Fruit fly (Drosophila melanogaster): ENCODE data around the gene CG15169.

CG15169 gene

DNA sequence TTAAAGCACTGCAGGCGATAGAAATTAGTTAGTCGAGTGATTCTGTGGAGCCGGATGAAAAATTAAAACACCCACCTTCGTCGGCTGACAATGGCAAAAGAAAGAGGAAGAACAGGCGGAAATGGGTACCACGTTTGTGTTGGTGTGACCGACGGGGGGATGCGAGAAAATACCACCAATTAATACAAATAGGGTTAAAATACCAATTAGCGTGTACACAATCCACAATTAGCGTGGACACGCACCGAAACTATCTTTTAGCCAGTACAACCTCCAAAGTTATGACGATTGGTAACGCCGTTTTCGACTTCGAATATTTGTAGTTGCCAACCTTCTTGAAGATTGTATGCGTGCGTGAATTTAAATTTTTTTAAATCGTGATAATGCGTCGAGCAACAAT lies 18.3 kb downstream of the CG15169 start, which contains the start of gene RpL30 (continued):
- TF ChIP-seq CG14050 (GFP tag; IDR thresholded peaks at IDR 0.05) = peak; percentile 82
- TF ChIP-seq CG12104 (GFP tag; optimal IDR thresholded peaks at IDR 0.05) = peak; percentile 91
- peak; percentile 78 for TF ChIP-seq Dip3 (GFP tag; optimal IDR thresholded peaks at IDR 0.05)
- peak; percentile 43; the same call in 1 of the 2 replicates for TF ChIP-seq CG7372 (GFP tag; IDR thresholded peaks at IDR 0.05)
- TF ChIP-seq CG43689 (GFP tag; IDR thresholded peaks at IDR 0.05) = peak; percentile 55; the same call in 1 of the 2 replicates
- peak; percentile 75 for TF ChIP-seq CG10366 (GFP tag; IDR thresholded peaks at IDR 0.05)
- TF ChIP-seq Scr (GFP tag; IDR thresholded peaks at IDR 0.05; ENCODE audit: partially characterized antibody) = peak; percentile 65
- peak; percentile 33; the same call in 1 of the 2 replicates for TF ChIP-seq inv (GFP tag; IDR thresholded peaks at IDR 0.05; ENCODE audit: partially characterized antibody)
- no peak for TF ChIP-seq cad (GFP tag; optimal IDR thresholded peaks at IDR 0.05)
- TF ChIP-seq gfzf (GFP tag; optimal IDR thresholded peaks at IDR 0.05) = peak; percentile 100
- TF ChIP-seq CG7963 (GFP tag; IDR thresholded peaks at IDR 0.05; ENCODE audit: partially characterized antibody) = 0 out of 3 replicates have a peak, but pooled peaks have one; percentile 13
- TF ChIP-seq HLH4C (GFP tag; IDR thresholded peaks at IDR 0.05; ENCODE audit: partially characterized antibody) = peak; percentile 20; the same call in 1 of the 3 replicates
- peak; percentile 50; the same call in 1 of the 2 replicates for TF ChIP-seq dimm (GFP tag; IDR thresholded peaks at IDR 0.05)
- TF ChIP-seq NC2α (GFP tag; optimal IDR thresholded peaks at IDR 0.05) = peak; percentile 91
- TF ChIP-seq Ptx1 (GFP tag; IDR thresholded peaks at IDR 0.05) = peak; percentile 78
- peak; percentile 65 for TF ChIP-seq CG8478 (optimal IDR thresholded peaks at IDR 0.05)
- no peak for TF ChIP-seq Poxn (GFP tag; IDR thresholded peaks at IDR 0.05)
- peak; percentile 94 for TF ChIP-seq CG13775 (GFP tag; optimal IDR thresholded peaks at IDR 0.05)
- TF ChIP-seq CG17328 (GFP tag; IDR thresholded peaks at IDR 0.05) = peak; percentile 92
- peak; percentile 91 for TF ChIP-seq Atf6 (GFP tag; IDR thresholded peaks at IDR 0.05)
- peak; percentile 87 for TF ChIP-seq gcm2 (GFP tag; optimal IDR thresholded peaks at IDR 0.05)
- TF ChIP-seq Chrac-16 (GFP tag; optimal IDR thresholded peaks at IDR 0.05) = peak; percentile 67
- peak; percentile 98 for TF ChIP-seq CG34376 (GFP tag; optimal IDR thresholded peaks at IDR 0.05)
- TF ChIP-seq CG8089 (GFP tag; optimal IDR thresholded peaks at IDR 0.05) = peak; percentile 92
- peak; percentile 45 for TF ChIP-seq D19A (tag; optimal IDR thresholded peaks at IDR 0.05)
- TF ChIP-seq Dbx (GFP tag; IDR thresholded peaks at IDR 0.05) = peak; percentile 94
- peak; percentile 87 for TF ChIP-seq sqz (GFP tag; optimal IDR thresholded peaks at IDR 0.05)
- peak; percentile 89 for TF ChIP-seq kni (GFP tag; optimal IDR thresholded peaks at IDR 0.05)
- TF ChIP-seq CG7271 (tag; optimal IDR thresholded peaks at IDR 0.05) = peak; percentile 95
- TF ChIP-seq CG11504 (tag; optimal IDR thresholded peaks at IDR 0.05) = peak; percentile 89
- TF ChIP-seq Sry-β (GFP tag; optimal IDR thresholded peaks at IDR 0.05) = peak; percentile 61
- TF ChIP-seq CG18476 (GFP tag; optimal IDR thresholded peaks at IDR 0.05) = peak; percentile 50
- peak; percentile 75 for TF ChIP-seq sim (GFP tag; IDR thresholded peaks at IDR 0.05)
- TF ChIP-seq tin (GFP tag; optimal IDR thresholded peaks at IDR 0.05) = peak; percentile 80
- TF ChIP-seq dan (GFP tag; IDR thresholded peaks at IDR 0.05) = no peak
- TF ChIP-seq dpn (GFP tag; optimal IDR thresholded peaks at IDR 0.05) = peak; percentile 81 to 93
- peak; percentile 64 for TF ChIP-seq CG14441 (GFP tag; IDR thresholded peaks at IDR 0.05)
- peak; percentile 56 for TF ChIP-seq Tbp (GFP tag; optimal IDR thresholded peaks at IDR 0.05)
- peak; percentile 58 for TF ChIP-seq Neu2 (GFP tag; optimal IDR thresholded peaks at IDR 0.05; ENCODE audit: borderline replicate concordance)
- TF ChIP-seq CG6791 (GFP tag; IDR thresholded peaks at IDR 0.05; ENCODE audit: partially characterized antibody) = peak; percentile 64
- TF ChIP-seq Aef1 (GFP tag; IDR thresholded peaks at IDR 0.05) = peak; percentile 60
- TF ChIP-seq CG9932 (GFP tag; IDR thresholded peaks at IDR 0.05) = peak; percentile 86
- TF ChIP-seq Dll (GFP tag; IDR thresholded peaks at IDR 0.05; ENCODE audit: partially characterized antibody) = peak; percentile 74; the same call in 3 of the 4 replicates
- peak; percentile 87 for TF ChIP-seq gcm (GFP tag; optimal IDR thresholded peaks at IDR 0.05)
- peak; percentile 94 for TF ChIP-seq CG4707 (GFP tag; optimal IDR thresholded peaks at IDR 0.05)
- TF ChIP-seq CG1233 (GFP tag; optimal IDR thresholded peaks at IDR 0.05) = peak; percentile 93
- peak; percentile 91 for TF ChIP-seq emc (GFP tag; optimal IDR thresholded peaks at IDR 0.05)
- TF ChIP-seq CG32532 (GFP tag; IDR thresholded peaks at IDR 0.05) = peak; percentile 93
- TF ChIP-seq unpg (GFP tag; optimal IDR thresholded peaks at IDR 0.05) = peak; percentile 90
- TF ChIP-seq CG33557 (GFP tag; optimal IDR thresholded peaks at IDR 0.05) = peak; percentile 67
- TF ChIP-seq wor (GFP tag; IDR thresholded peaks at IDR 0.05) = peak; percentile 43

Data from whole organism, embryonic.